Fruit fly (Drosophila melanogaster): ENCODE results near the gene CG43350.

Gene CG43350

DNA sequence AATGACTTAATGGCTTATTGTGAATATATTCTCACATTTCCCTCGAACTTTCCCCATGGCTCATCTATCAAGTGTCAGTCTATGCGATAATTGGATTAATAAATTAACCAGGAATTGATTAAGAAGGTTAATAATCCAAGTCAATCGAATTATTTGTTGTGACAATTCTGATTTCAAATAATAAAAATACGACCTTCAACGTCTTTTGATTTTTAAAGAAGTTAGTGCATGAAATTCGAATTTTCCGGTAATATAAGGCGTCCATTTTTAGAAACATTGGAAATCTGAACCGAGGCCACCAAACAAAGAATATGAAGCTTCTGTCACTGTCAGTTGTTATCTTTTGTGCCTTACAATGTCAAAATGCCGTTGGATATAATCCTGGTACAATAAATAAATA, at the start of gene CG43350:
CG43350 (plus strand) TSS at position 301 of the 400 bp plus-strand sequence.
- TF ChIP-seq fd96Ca (GFP tag; IDR thresholded peaks at IDR 0.05) (no peak), CG9948 (tag; optimal IDR thresholded peaks at IDR 0.05) (no peak), EcR (GFP tag; optimal IDR thresholded peaks at IDR 0.05) (no peak)

DNA sequence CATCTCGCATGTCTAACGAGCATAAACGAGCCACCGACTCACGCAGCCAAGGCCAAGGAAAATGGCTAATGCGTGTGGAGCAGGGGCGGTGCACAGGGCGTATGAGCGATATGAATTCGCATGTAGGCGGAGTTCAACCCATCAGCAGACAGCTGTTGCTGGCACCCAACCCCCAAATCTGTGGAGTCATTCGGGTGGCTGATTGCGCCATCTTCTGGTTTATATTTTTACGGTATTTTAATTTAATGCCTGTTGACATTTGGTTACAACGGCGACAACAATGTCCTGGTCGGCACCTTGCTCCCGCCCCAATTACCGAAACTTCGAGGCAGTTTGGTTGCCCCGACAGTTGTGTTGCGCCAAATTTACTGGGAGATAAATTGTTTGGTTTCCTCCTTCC, 28.3 kb upstream of the CG43350 start:
- no peak for TF ChIP-seq CG4496 (GFP tag; IDR thresholded peaks at IDR 0.05)
- no peak for TF ChIP-seq gl (tag; optimal IDR thresholded peaks at IDR 0.05)
- no peak for TF ChIP-seq D1 (tag; optimal IDR thresholded peaks at IDR 0.05)
- TF ChIP-seq CG32121 (GFP tag; IDR thresholded peaks at IDR 0.05): no peak
- TF ChIP-seq Snoo (tag; optimal IDR thresholded peaks at IDR 0.05): no peak

DNA sequence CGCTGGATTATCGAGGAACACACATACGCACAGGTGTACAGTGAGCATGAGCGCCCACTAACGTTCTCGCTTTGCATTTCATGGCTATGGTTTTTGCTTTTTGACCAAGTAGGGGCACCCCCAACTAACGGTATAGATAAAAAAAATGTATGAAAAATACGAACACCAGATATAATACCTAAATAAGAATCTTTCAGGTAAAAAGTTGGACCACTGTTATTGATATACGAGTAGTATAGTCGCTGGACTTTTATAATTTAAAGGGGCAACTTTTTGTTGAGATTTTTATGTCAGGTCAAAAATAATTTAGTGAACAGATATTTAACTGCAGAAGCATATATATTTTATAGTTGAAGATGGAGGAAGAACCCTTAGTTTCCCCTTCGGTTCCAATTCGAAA, 21.9 kb upstream of the CG43350 start, which contains the start of gene CG17005:
CG17005 (plus strand) TSS at position 301 of the 400 bp plus-strand sequence.
- TF ChIP-seq rn (GFP tag; IDR thresholded peaks at IDR 0.05) (no peak), D1 (tag; optimal IDR thresholded peaks at IDR 0.05) (no peak), Ets98B (GFP tag; IDR thresholded peaks at IDR 0.05) (no peak), gl (tag; optimal IDR thresholded peaks at IDR 0.05) (no peak), CG15710 (tag; optimal IDR thresholded peaks at IDR 0.05) (no peak), CG12605 (GFP tag; IDR thresholded peaks at IDR 0.05) (no peak), CG9948 (tag; optimal IDR thresholded peaks at IDR 0.05) (no peak), CG34367 (tag; optimal IDR thresholded peaks at IDR 0.05) (no peak), Pif1B (GFP tag; optimal IDR thresholded peaks at IDR 0.05) (no peak), CG4496 (GFP tag; IDR thresholded peaks at IDR 0.05) (no peak), CG8301 (tag; optimal IDR thresholded peaks at IDR 0.05) (no peak), CG17806 (tag; optimal IDR thresholded peaks at IDR 0.05) (no peak), EcR (GFP tag; optimal IDR thresholded peaks at IDR 0.05) (no peak), CG14655 (GFP tag; optimal IDR thresholded peaks at IDR 0.05) (no peak), CG32121 (GFP tag; IDR thresholded peaks at IDR 0.05) (no peak), fd96Ca (GFP tag; IDR thresholded peaks at IDR 0.05) (no peak)

dm6 chr2L:9330628-9331027, 18.7 kb upstream of the CG43350 start, which contains the start of gene Cks30A:
Gene Cks30A, plus strand, starts transcription at chr2L:9330763.
- TF ChIP-seq Pif1A (GFP tag; optimal IDR thresholded peaks at IDR 0.05) (no peak), Pif1B (GFP tag; optimal IDR thresholded peaks at IDR 0.05) (no peak), CG9948 (tag; optimal IDR thresholded peaks at IDR 0.05) (no peak), CG13204 (GFP tag; optimal IDR thresholded peaks at IDR 0.05) (no peak), CG32121 (GFP tag; IDR thresholded peaks at IDR 0.05) (no peak), CG8159 (tag; optimal IDR thresholded peaks at IDR 0.05) (no peak), CG34367 (tag; optimal IDR thresholded peaks at IDR 0.05) (no peak), fd96Ca (GFP tag; IDR thresholded peaks at IDR 0.05) (no peak), CG12605 (GFP tag; IDR thresholded peaks at IDR 0.05) (no peak), CG14655 (GFP tag; optimal IDR thresholded peaks at IDR 0.05) (no peak), CG8301 (tag; optimal IDR thresholded peaks at IDR 0.05) (no peak), Snoo (tag; optimal IDR thresholded peaks at IDR 0.05) (no peak), rn (GFP tag; IDR thresholded peaks at IDR 0.05) (no peak), EcR (GFP tag; optimal IDR thresholded peaks at IDR 0.05) (no peak), D1 (tag; optimal IDR thresholded peaks at IDR 0.05) (no peak), CG10348 (GFP tag; IDR thresholded peaks at IDR 0.05) (no peak), gl (tag; optimal IDR thresholded peaks at IDR 0.05) (no peak), Ets98B (GFP tag; IDR thresholded peaks at IDR 0.05) (no peak)

- TF ChIP-seq CG17806 (tag; optimal IDR thresholded peaks at IDR 0.05) (no peak), CG34367 (tag; optimal IDR thresholded peaks at IDR 0.05) (no peak), CG9948 (tag; optimal IDR thresholded peaks at IDR 0.05) (no peak), EcR (GFP tag; optimal IDR thresholded peaks at IDR 0.05) (no peak), CG14655 (GFP tag; optimal IDR thresholded peaks at IDR 0.05) (no peak), gl (tag; optimal IDR thresholded peaks at IDR 0.05) (no peak), Ets98B (GFP tag; IDR thresholded peaks at IDR 0.05) (no peak), CG12605 (GFP tag; IDR thresholded peaks at IDR 0.05) (no peak), CG8301 (tag; optimal IDR thresholded peaks at IDR 0.05) (no peak), CG32121 (GFP tag; IDR thresholded peaks at IDR 0.05) (no peak), Pif1A (GFP tag; optimal IDR thresholded peaks at IDR 0.05) (no peak), D1 (tag; optimal IDR thresholded peaks at IDR 0.05) (no peak), Snoo (tag; optimal IDR thresholded peaks at IDR 0.05) (no peak), rn (GFP tag; IDR thresholded peaks at IDR 0.05) (no peak)
Measured at dm6 chr2L:9333300-9333876, 16.0 kb upstream of the CG43350 start, which contains the start of gene Eaat1. Gene Eaat1, plus strand, starts transcription at chr2L:9333567.

DNA sequence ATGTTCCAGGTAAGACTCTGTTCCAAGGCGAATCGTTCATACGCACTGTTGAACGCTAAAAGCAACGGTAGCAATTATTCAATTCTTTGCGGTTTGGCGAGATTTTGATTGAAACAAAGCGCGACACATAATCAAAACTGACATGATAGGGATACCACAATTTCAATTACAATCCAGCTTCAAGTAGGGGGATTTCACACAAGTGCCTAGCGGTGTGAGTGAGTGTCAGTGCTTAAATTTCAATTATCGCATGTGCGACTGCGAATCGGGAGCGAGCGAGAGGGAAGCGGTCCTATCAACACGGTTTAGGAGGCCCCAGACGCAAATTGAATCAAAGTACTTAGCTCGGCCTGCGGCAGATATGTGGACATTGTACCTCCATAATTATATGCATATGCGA, 10.5 kb upstream of the CG43350 start:
- no peak for TF ChIP-seq CG34367 (tag; optimal IDR thresholded peaks at IDR 0.05)
- TF ChIP-seq EcR (GFP tag; optimal IDR thresholded peaks at IDR 0.05): no peak
- no peak for TF ChIP-seq gl (tag; optimal IDR thresholded peaks at IDR 0.05)
- TF ChIP-seq Ets98B (GFP tag; IDR thresholded peaks at IDR 0.05): no peak
- no peak for TF ChIP-seq CG32121 (GFP tag; IDR thresholded peaks at IDR 0.05)
- TF ChIP-seq CG12605 (GFP tag; IDR thresholded peaks at IDR 0.05): no peak
- TF ChIP-seq Snoo (tag; optimal IDR thresholded peaks at IDR 0.05): no peak
- no peak for TF ChIP-seq CG15710 (tag; optimal IDR thresholded peaks at IDR 0.05)
- no peak for TF ChIP-seq CG9948 (tag; optimal IDR thresholded peaks at IDR 0.05)
- TF ChIP-seq CG10348 (GFP tag; IDR thresholded peaks at IDR 0.05): no peak
- TF ChIP-seq Pif1A (GFP tag; optimal IDR thresholded peaks at IDR 0.05): no peak
- TF ChIP-seq rn (GFP tag; IDR thresholded peaks at IDR 0.05): no peak
- no peak for TF ChIP-seq CG8301 (tag; optimal IDR thresholded peaks at IDR 0.05)
- no peak for TF ChIP-seq Pif1B (GFP tag; optimal IDR thresholded peaks at IDR 0.05)
- no peak for TF ChIP-seq CG14655 (GFP tag; optimal IDR thresholded peaks at IDR 0.05)
- TF ChIP-seq CG17806 (tag; optimal IDR thresholded peaks at IDR 0.05): no peak
- TF ChIP-seq CG13204 (GFP tag; optimal IDR thresholded peaks at IDR 0.05): no peak
- TF ChIP-seq CG8159 (tag; optimal IDR thresholded peaks at IDR 0.05): no peak
- TF ChIP-seq D1 (tag; optimal IDR thresholded peaks at IDR 0.05): no peak
- TF ChIP-seq CG4496 (GFP tag; IDR thresholded peaks at IDR 0.05): no peak
